Worm (Caenorhabditis elegans) whole organism, late embryonic: ENCODE data around the gene shpk-1.

Experiments
- ama-1 ChIP-seq: fragments of 150-350 bp; optimal IDR thresholded peaks from 2 replicates; lab custom pipeline; 2014
- ceh-18 ChIP-seq: sonication (generic microtip); optimal IDR thresholded peaks from 2 replicates; lab custom pipeline; 2016; ENCODE audit warnings: missing genetic modification characterization, missing compliant biosample characterization
- fkh-6 ChIP-seq: sonication (generic microtip); optimal IDR thresholded peaks from 2 replicates; lab custom pipeline; 2016; ENCODE audit warnings: missing genetic modification characterization, missing compliant biosample characterization
- nfya-1 ChIP-seq: sonication (generic microtip); optimal IDR thresholded peaks from 2 replicates; lab custom pipeline; 2017; ENCODE audit warnings: missing genetic modification characterization, mild to moderate bottlenecking, missing compliant biosample characterization, antibody characterized with exemption, moderate library complexity
- nhr-11 ChIP-seq: fragments of 150-350 bp; optimal IDR thresholded peaks from 2 replicates; lab custom pipeline; 2014; ENCODE audit warnings: missing biosample characterization, missing genetic modification characterization
- nhr-232 ChIP-seq: sonication (generic microtip); optimal IDR thresholded peaks from 2 replicates; lab custom pipeline; 2016; ENCODE audit warnings: missing genetic modification characterization, missing compliant biosample characterization
- pha-4 ChIP-seq: fragments of 150-350 bp; optimal IDR thresholded peaks from 2 replicates; lab custom pipeline; 2018; ENCODE audit warnings: missing biosample characterization, missing genetic modification reagents, missing genetic modification characterization
- sox-4 ChIP-seq: sonication (generic microtip); optimal IDR thresholded peaks from 2 replicates; lab custom pipeline; 2017; ENCODE audit warnings: mild to moderate bottlenecking, missing genetic modification characterization, inconsistent platforms, missing compliant biosample characterization
- tbx-2 ChIP-seq: sonication (generic microtip); optimal IDR thresholded peaks from 2 replicates; lab custom pipeline; 2016; ENCODE audit warnings: missing genetic modification characterization, missing compliant biosample characterization
- tbx-7 ChIP-seq: sonication (generic microtip); optimal IDR thresholded peaks from 2 replicates; lab custom pipeline; 2016; ENCODE audit warnings: missing genotype, missing genetic modification characterization, missing compliant biosample characterization
- ttx-3 ChIP-seq: sonication (generic microtip); optimal IDR thresholded peaks from 2 replicates; lab custom pipeline; 2016; ENCODE audit warnings: missing genetic modification reagents, missing genetic modification characterization, missing compliant biosample characterization

- TF ChIP-seq ama-1 (lab: Kevin White, UChicago) (no peak), ceh-18 (no peak), nhr-232 (no peak), fkh-6 (tag; lab: Kevin White, UChicago) (no peak), ttx-3 (tag; lab: Kevin White, UChicago) (no peak), tbx-2 (no peak), nhr-11 (tag; lab: Kevin White, UChicago) (no peak), pha-4 (no peak), tbx-7 (no peak), nfya-1 (tag; lab: Kevin White, UChicago) (no peak), sox-4 (tag; lab: Kevin White, UChicago) (no peak)
Measured at ce11 chrIII:13644279-13644678, 36.5 kb downstream of the shpk-1 start.
